Worm (Caenorhabditis elegans) whole organism, L4 larva: ENCODE data around the gene F53H2.3.

ENCODE experiments used
- ces-1 ChIP-seq: fragments of 150-350 bp; sonication (generic microtip); optimal IDR thresholded peaks from 4 replicates; lab custom pipeline; 2014; ENCODE audit warnings: missing biosample characterization, missing genetic modification reagents, missing genetic modification characterization
- fos-1 ChIP-seq: fragments of 150-350 bp; optimal IDR thresholded peaks from 2 replicates; lab custom pipeline; 2014; ENCODE audit warnings: missing biosample characterization, missing genetic modification characterization
- lim-7 ChIP-seq: fragments of 200-800 bp; sonication (Bioruptor generic); IDR thresholded peaks from 2 replicates; pipeline ENCODE4 v1.3.6; 2022; ENCODE audit warnings: missing genetic modification characterization, missing compliant biosample characterization
- lin-15B ChIP-seq: fragments of 150-350 bp; sonication (generic microtip); optimal IDR thresholded peaks from 3 replicates; lab custom pipeline; 2014; ENCODE audit warnings: missing biosample characterization, missing genetic modification characterization
- nhr-237 ChIP-seq: sonication (generic microtip); optimal IDR thresholded peaks from 2 replicates; lab custom pipeline; 2017; ENCODE audit warnings: missing biosample characterization, missing genetic modification characterization
- nhr-77 ChIP-seq: fragments of 150-350 bp; optimal IDR thresholded peaks from 2 replicates; lab custom pipeline; 2014; ENCODE audit warnings: missing biosample characterization, missing genetic modification characterization

DNA sequence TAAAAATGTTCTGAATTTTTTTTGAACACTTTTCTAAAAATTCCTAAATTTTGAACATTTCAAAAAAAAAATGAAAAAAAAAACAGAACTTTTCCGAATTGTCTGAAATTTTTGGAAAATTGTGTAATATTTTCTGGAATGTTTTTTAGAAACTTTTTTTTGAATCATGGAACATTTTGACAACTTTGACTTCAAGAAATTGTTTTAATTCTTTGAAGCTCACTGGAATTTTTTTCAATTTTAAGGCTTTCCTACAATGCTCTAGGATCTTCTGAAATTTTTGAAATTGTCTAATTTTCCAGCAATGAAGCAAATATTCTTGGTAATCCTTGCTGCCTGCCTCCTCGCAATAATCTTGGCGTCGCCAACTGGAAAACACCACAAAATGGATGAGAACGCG, 36.3 kb downstream of the F53H2.3 start, which contains the start of gene ins-35:
- TF ChIP-seq fos-1 (tag; lab: Kevin White, UChicago) (no peak), lim-7 (GFP tag; lab: Robert Waterston, UW) (no peak), ces-1 (no peak), nhr-237 (no peak), nhr-77 (no peak), lin-15B (tag; lab: Kevin White, UChicago) (no peak)
